Fruit fly (Drosophila melanogaster) S2 (cell line): Measurements from ENCODE around the gene Osi10a.

Experiments
- CG8478 ChIP-seq: fragments of >200 bp; optimal IDR thresholded peaks from 2 replicates; lab custom pipeline; 2018
- CTCF ChIP-seq, 2 experiments: fragments of >200 bp; optimal IDR thresholded peaks; 2 replicates each; lab custom pipeline; 2018

DNA sequence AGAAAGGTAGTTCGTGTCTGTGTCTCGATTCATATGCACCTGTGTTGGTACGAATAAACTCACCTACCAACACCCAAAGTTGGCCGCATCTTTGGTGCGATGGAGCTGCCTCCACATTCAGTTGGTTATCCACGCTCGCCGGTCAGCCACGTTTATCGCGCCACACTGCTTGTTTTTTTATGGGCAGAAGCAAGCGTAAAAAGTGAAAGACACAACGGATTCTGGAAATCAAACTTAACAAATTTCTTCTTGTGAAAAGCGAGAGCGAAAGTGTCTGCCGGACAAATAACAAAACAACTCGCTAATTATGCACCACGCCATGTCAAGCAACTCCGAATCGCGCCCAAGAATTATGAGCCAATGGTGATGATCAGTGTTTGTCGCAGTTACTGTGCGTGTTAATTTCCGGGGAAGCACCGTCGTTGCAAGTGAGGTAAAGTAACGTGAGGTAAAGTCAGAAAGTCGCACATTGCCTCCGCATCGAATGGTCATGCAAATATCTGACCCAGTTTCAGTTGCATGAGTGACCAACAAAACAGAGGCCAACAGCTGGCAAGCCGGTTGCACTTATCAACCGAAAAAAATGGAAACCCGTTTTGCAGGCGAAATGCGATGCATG lies 48.0 kb downstream of the Osi10a start, which contains the start of gene Osi17:
- no peak for TF ChIP-seq CTCF (optimal IDR thresholded peaks at IDR 0.05; lab: Kevin White, UChicago)
- TF ChIP-seq CG8478, result no peak
